Fruit fly (Drosophila melanogaster) whole organism, embryonic: ENCODE data around the gene CG34265.

Experiments used
- Blimp-1 ChIP-seq: fragments of 200-800 bp; sonication (Bioruptor generic); optimal IDR thresholded peaks from 3 replicates; lab custom pipeline; 2018; ENCODE audit warnings: missing biosample characterization, missing genetic modification characterization, mild to moderate bottlenecking, moderate library complexity, missing genetic modification reagents
- CG10274 ChIP-seq: fragments of 200-800 bp; sonication (Bioruptor generic); optimal IDR thresholded peaks from 3 replicates; lab custom pipeline; 2017; ENCODE audit warnings: missing biosample characterization, mild to moderate bottlenecking, missing genetic modification characterization
- CG10462 ChIP-seq: fragments of 200-800 bp; sonication (Bioruptor generic); optimal IDR thresholded peaks from 2 replicates; lab custom pipeline; 2016; ENCODE audit warnings: missing biosample characterization, missing genetic modification characterization
- CG11247 ChIP-seq: fragments of 200-800 bp; sonication (Bioruptor generic); IDR thresholded peaks from 2 replicates; pipeline ENCODE4 v1.3.6; 2022; ENCODE audit warnings: missing biosample characterization, missing genetic modification characterization
- CG11695 ChIP-seq: fragments of 200-800 bp; sonication (Bioruptor generic); IDR thresholded peaks from 3 replicates; pipeline ENCODE4 v1.3.6; 2022; ENCODE audit warnings: missing biosample characterization, missing genetic modification characterization
- CG12744 ChIP-seq: fragments of 200-800 bp; sonication (Bioruptor generic); optimal IDR thresholded peaks from 2 replicates; lab custom pipeline; 2016; ENCODE audit warnings: missing biosample characterization, missing genetic modification characterization
- CG13894 ChIP-seq: fragments of 200-800 bp; sonication (Bioruptor generic); optimal IDR thresholded peaks from 3 replicates; lab custom pipeline; 2018; ENCODE audit warnings: missing biosample characterization, mild to moderate bottlenecking, missing genetic modification characterization, moderate library complexity
- CG2116 ChIP-seq: fragments of 200-800 bp; sonication (Bioruptor generic); optimal IDR thresholded peaks from 3 replicates; lab custom pipeline; 2018; ENCODE audit warnings: missing biosample characterization, mild to moderate bottlenecking, missing genetic modification characterization
- CG2129 ChIP-seq: fragments of 200-800 bp; sonication (Bioruptor generic); IDR thresholded peaks from 2 replicates; pipeline ENCODE4 v1.3.6; 2022; ENCODE audit warnings: missing biosample characterization, missing genetic modification characterization; ENCODE audit not compliant: partially characterized antibody
- CG32772 ChIP-seq: fragments of 200-800 bp; sonication (Bioruptor generic); IDR thresholded peaks from 2 replicates; pipeline ENCODE4 v1.3.6; 2022; ENCODE audit warnings: missing biosample characterization, missing genetic modification characterization
- CG3847 ChIP-seq: fragments of 200-800 bp; sonication (Bioruptor generic); IDR thresholded peaks from 2 replicates; pipeline ENCODE4 v1.3.6; 2022; ENCODE audit warnings: missing biosample characterization, missing genetic modification characterization
- CG4328 ChIP-seq: fragments of 200-800 bp; sonication (Bioruptor generic); optimal IDR thresholded peaks from 3 replicates; lab custom pipeline; 2017; ENCODE audit warnings: missing biosample characterization, missing genetic modification reagents, missing genetic modification characterization
- CG4707 ChIP-seq: fragments of 200-800 bp; sonication (Bioruptor generic); optimal IDR thresholded peaks from 2 replicates; lab custom pipeline; 2018; ENCODE audit warnings: missing biosample characterization, mild to moderate bottlenecking, missing genetic modification characterization, moderate library complexity
- CG5180 ChIP-seq: fragments of 200-800 bp; sonication (Bioruptor generic); optimal IDR thresholded peaks from 3 replicates; lab custom pipeline; 2017; ENCODE audit warnings: missing biosample characterization, missing genetic modification characterization, mild to moderate bottlenecking, moderate library complexity, missing genetic modification reagents
- CG6272 ChIP-seq: fragments of 200-800 bp; sonication (Bioruptor generic); IDR thresholded peaks from 2 replicates; pipeline ENCODE4 v1.3.6; 2022; ENCODE audit warnings: missing biosample characterization, missing genetic modification characterization
- CG7271 ChIP-seq: fragments of 200-800 bp; sonication (Bioruptor generic); optimal IDR thresholded peaks from 2 replicates; lab custom pipeline; 2018; ENCODE audit warnings: missing biosample characterization, mild to moderate bottlenecking, missing genetic modification characterization, moderate library complexity
- CG7556 ChIP-seq: fragments of 200-800 bp; sonication (Bioruptor generic); optimal IDR thresholded peaks from 2 replicates; lab custom pipeline; 2017; ENCODE audit warnings: missing biosample characterization, mild to moderate bottlenecking, missing genetic modification characterization
- CG7987 ChIP-seq: fragments of 200-800 bp; sonication (Bioruptor generic); optimal IDR thresholded peaks from 2 replicates; lab custom pipeline; 2018; ENCODE audit warnings: missing biosample characterization, mild to moderate bottlenecking, missing genetic modification characterization, moderate library complexity
- CHES-1-like ChIP-seq: fragments of 200-800 bp; sonication (Bioruptor generic); optimal IDR thresholded peaks from 2 replicates; lab custom pipeline; 2016; ENCODE audit warnings: missing biosample characterization, missing genetic modification characterization
- D ChIP-seq, 2 experiments: fragments of 200-800 bp in 1 of 2; fragments of >200 bp in 1 of 2; sonication (Bioruptor generic) in 1 of 2; optimal IDR thresholded peaks; 2 replicates in 1 of 2; 3 replicates in 1 of 2; lab custom pipeline; 2017; ENCODE audit warnings: mild to moderate bottlenecking in 1 of 2, missing biosample characterization in 1 of 2, missing genetic modification characterization in 1 of 2, missing genetic modification reagents in 1 of 2
- Doc3 ChIP-seq: fragments of 200-800 bp; sonication (Bioruptor generic); IDR thresholded peaks from 3 replicates; pipeline ENCODE4 v1.3.6; 2022; ENCODE audit warnings: missing biosample characterization, missing genetic modification characterization; ENCODE audit not compliant: partially characterized antibody
- HLH3B ChIP-seq: fragments of 200-800 bp; sonication (Bioruptor generic); IDR thresholded peaks from 2 replicates; pipeline ENCODE4 v1.3.6; 2022; ENCODE audit warnings: missing biosample characterization, missing genetic modification characterization
- Lim3 ChIP-seq: fragments of 200-800 bp; sonication (Bioruptor generic); IDR thresholded peaks from 2 replicates; pipeline ENCODE4 v1.3.6; 2022; ENCODE audit warnings: missing biosample characterization, missing genetic modification characterization
- Lpt ChIP-seq: fragments of >200 bp; optimal IDR thresholded peaks from 2 replicates; lab custom pipeline; 2018; ENCODE audit warnings: missing biosample characterization, missing genetic modification characterization
- MESR4 ChIP-seq: fragments of 200-800 bp; sonication (Bioruptor generic); optimal IDR thresholded peaks from 2 replicates; lab custom pipeline; 2018; ENCODE audit warnings: missing biosample characterization, mild to moderate bottlenecking, missing genetic modification characterization, moderate library complexity
- Med ChIP-seq: fragments of 200-800 bp; sonication (Bioruptor generic); peaks from one replicate; lab custom pipeline; 2016; ENCODE audit warnings: missing biosample characterization, missing genetic modification characterization, mild to moderate bottlenecking, inconsistent platforms, moderate library complexity
- Nf-YA ChIP-seq: fragments of 200-800 bp; sonication (Bioruptor generic); IDR thresholded peaks from 2 replicates; pipeline ENCODE4 v1.3.6; 2022; ENCODE audit warnings: missing biosample characterization, missing genetic modification characterization
- Nf-YB ChIP-seq: fragments of 200-800 bp; sonication (Bioruptor generic); optimal IDR thresholded peaks from 3 replicates; lab custom pipeline; 2019; ENCODE audit warnings: missing biosample characterization, mild to moderate bottlenecking, missing genetic modification characterization, moderate library complexity
- Oli ChIP-seq: fragments of 200-800 bp; sonication (Bioruptor generic); optimal IDR thresholded peaks from 2 replicates; lab custom pipeline; 2018; ENCODE audit warnings: missing biosample characterization, mild to moderate bottlenecking, missing genetic modification characterization, moderate library complexity
- Sin3A ChIP-seq: fragments of >200 bp; optimal IDR thresholded peaks from 2 replicates; lab custom pipeline; 2018
- Spps ChIP-seq: fragments of 200-800 bp; sonication (Bioruptor generic); optimal IDR thresholded peaks from 2 replicates; lab custom pipeline; 2018; ENCODE audit warnings: missing biosample characterization, mild to moderate bottlenecking, missing genetic modification characterization
- Xbp1 ChIP-seq: fragments of 200-800 bp; sonication (Bioruptor generic); optimal IDR thresholded peaks from 3 replicates; lab custom pipeline; 2016; ENCODE audit warnings: missing biosample characterization, mild to moderate bottlenecking, missing genetic modification characterization
- ac ChIP-seq: fragments of 200-800 bp; sonication (Bioruptor generic); optimal IDR thresholded peaks from 3 replicates; lab custom pipeline; 2017; ENCODE audit warnings: missing biosample characterization, mild to moderate bottlenecking, missing genetic modification characterization
- caup ChIP-seq: fragments of 200-800 bp; sonication (Bioruptor generic); optimal IDR thresholded peaks from 3 replicates; lab custom pipeline; 2017; ENCODE audit warnings: missing biosample characterization, mild to moderate bottlenecking, missing genetic modification characterization, moderate library complexity; ENCODE audit not compliant: severe bottlenecking
- emc ChIP-seq: fragments of 200-800 bp; sonication (Bioruptor generic); optimal IDR thresholded peaks from 2 replicates; lab custom pipeline; 2016; ENCODE audit warnings: missing biosample characterization, missing genetic modification characterization
- eyg ChIP-seq: fragments of 200-800 bp; sonication (Bioruptor generic); optimal IDR thresholded peaks from 3 replicates; lab custom pipeline; 2016; ENCODE audit warnings: missing biosample characterization, missing genetic modification characterization
- gce ChIP-seq: fragments of 200-800 bp; sonication (Bioruptor generic); IDR thresholded peaks from 3 replicates; pipeline ENCODE4 v1.3.6; 2022; ENCODE audit warnings: missing biosample characterization, missing genetic modification characterization
- gsb ChIP-seq: fragments of 200-800 bp; sonication (Bioruptor generic); IDR thresholded peaks from 2 replicates; pipeline ENCODE4 v1.3.6; 2022; ENCODE audit warnings: missing biosample characterization, missing genetic modification characterization
- h ChIP-seq: fragments of >200 bp; optimal IDR thresholded peaks from 2 replicates; lab custom pipeline; 2017
- hbn ChIP-seq: fragments of 200-800 bp; sonication (Bioruptor generic); IDR thresholded peaks from 2 replicates; pipeline ENCODE4 v1.3.6; 2022; ENCODE audit warnings: missing biosample characterization, missing genetic modification characterization; ENCODE audit not compliant: partially characterized antibody
- kni ChIP-seq: fragments of 200-800 bp; sonication (Bioruptor generic); optimal IDR thresholded peaks from 3 replicates; lab custom pipeline; 2017; ENCODE audit warnings: mild to moderate bottlenecking, missing biosample characterization, missing genetic modification reagents, missing genetic modification characterization
- knrl ChIP-seq: fragments of 200-800 bp; sonication (Bioruptor generic); IDR thresholded peaks from 3 replicates; pipeline ENCODE4 v1.3.6; 2022; ENCODE audit warnings: missing biosample characterization, missing genetic modification characterization; ENCODE audit not compliant: partially characterized antibody
- lmd ChIP-seq: fragments of 200-800 bp; sonication (Bioruptor generic); IDR thresholded peaks from 2 replicates; pipeline ENCODE4 v1.3.6; 2022; ENCODE audit warnings: missing biosample characterization, missing genetic modification characterization
- mam ChIP-seq: fragments of 200-800 bp; sonication (Bioruptor generic); optimal IDR thresholded peaks from 3 replicates; lab custom pipeline; 2016; ENCODE audit warnings: missing biosample characterization, missing genetic modification characterization
- nerfin-1 ChIP-seq: fragments of 200-800 bp; sonication (Bioruptor generic); optimal IDR thresholded peaks from 3 replicates; lab custom pipeline; 2019; ENCODE audit warnings: missing biosample characterization, mild to moderate bottlenecking, missing genetic modification characterization, moderate library complexity
- pita ChIP-seq: fragments of 200-800 bp; sonication (Bioruptor generic); optimal IDR thresholded peaks from 2 replicates; lab custom pipeline; 2017; ENCODE audit warnings: missing biosample characterization, mild to moderate bottlenecking, missing genetic modification characterization
- sc ChIP-seq, 3 experiments: fragments of >200 bp in 2 of 3; fragments of 200-800 bp in 1 of 3; sonication (Bioruptor generic) in 1 of 3; optimal IDR thresholded peaks; 2 replicates in 2 of 3; 3 replicates in 1 of 3; lab custom pipeline; 2017; ENCODE audit warnings: mild to moderate bottlenecking in 1 of 3, missing biosample characterization in 1 of 3, missing genetic modification characterization in 1 of 3, missing genetic modification reagents in 1 of 3
- sisA ChIP-seq: fragments of 200-800 bp; sonication (Bioruptor generic); IDR thresholded peaks from 2 replicates; pipeline ENCODE4 v1.3.6; 2022; ENCODE audit warnings: missing biosample characterization, missing genetic modification characterization
- unpg ChIP-seq: fragments of 200-800 bp; sonication (Bioruptor generic); optimal IDR thresholded peaks from 3 replicates; lab custom pipeline; 2018; ENCODE audit warnings: missing biosample characterization, mild to moderate bottlenecking, missing genetic modification characterization, moderate library complexity

CG34265 gene

dm6 chr3L:3240597-3241367 lies 27.5 kb upstream of the CG34265 start (continued):
- no peak for TF ChIP-seq gce
- no peak for TF ChIP-seq kni (GFP tag; lab: Kevin White, UChicago)
- TF ChIP-seq CG11247 (GFP tag; lab: Robert Waterston, UW) = no peak
- TF ChIP-seq CG11695 (GFP tag; lab: Robert Waterston, UW) = no peak
- no peak for TF ChIP-seq mam (GFP tag; lab: Kevin White, UChicago)
- TF ChIP-seq CG32772 = no peak
- TF ChIP-seq HLH3B (GFP tag; lab: Robert Waterston, UW) = no peak
- TF ChIP-seq D (optimal IDR thresholded peaks at IDR 0.05; lab: Kevin White, UChicago) = no peak
- no peak for TF ChIP-seq D (GFP tag; optimal IDR thresholded peaks at IDR 0.05; lab: Kevin White, UChicago)
- no peak for TF ChIP-seq CG10274
- no peak for TF ChIP-seq h (lab: Kevin White, UChicago)
- TF ChIP-seq Oli (tag; lab: Kevin White, UChicago) = peak; percentile 51
- no peak for TF ChIP-seq Lpt (GFP tag; lab: Kevin White, UChicago)
- no peak for TF ChIP-seq MESR4 (GFP tag; lab: Kevin White, UChicago)
- peak; percentile 56 for TF ChIP-seq Med (GFP tag; lab: Kevin White, UChicago)
- TF ChIP-seq sisA = no peak
- TF ChIP-seq CG4328 (GFP tag; lab: Kevin White, UChicago) = no peak
- TF ChIP-seq caup = no peak
- no peak for TF ChIP-seq eyg (GFP tag; lab: Kevin White, UChicago)
- TF ChIP-seq CG7271 (tag; lab: Kevin White, UChicago) = no peak
- TF ChIP-seq knrl = no peak
- TF ChIP-seq CHES-1-like (GFP tag; lab: Kevin White, UChicago) = no peak
- no peak for TF ChIP-seq Doc3 (GFP tag; lab: Robert Waterston, UW)
- no peak for TF ChIP-seq ac (GFP tag; lab: Kevin White, UChicago)
- peak; percentile 15 for TF ChIP-seq Blimp-1 (GFP tag; lab: Kevin White, UChicago)
- TF ChIP-seq pita (GFP tag; lab: Kevin White, UChicago) = no peak
- TF ChIP-seq CG12744 (GFP tag; lab: Kevin White, UChicago) = no peak
- TF ChIP-seq Nf-YB (GFP tag; lab: Kevin White, UChicago) = peak; percentile 24
- no peak for TF ChIP-seq Lim3 (GFP tag; lab: Robert Waterston, UW)
- no peak for TF ChIP-seq CG13894
- no peak for TF ChIP-seq Sin3A (lab: Kevin White, UChicago)
- no peak for TF ChIP-seq CG2129
- no peak for TF ChIP-seq lmd (GFP tag; lab: Robert Waterston, UW)
- TF ChIP-seq CG10462 = no peak
- peak; percentile 12 for TF ChIP-seq Xbp1 (GFP tag; lab: Kevin White, UChicago)
- no peak for TF ChIP-seq CG2116 (GFP tag; lab: Kevin White, UChicago)
- TF ChIP-seq Nf-YA (GFP tag; lab: Robert Waterston, UW) = no peak
- TF ChIP-seq gsb = no peak
- TF ChIP-seq CG7987 (GFP tag; lab: Kevin White, UChicago) = no peak
- TF ChIP-seq CG7556 (GFP tag; lab: Kevin White, UChicago) = no peak
- TF ChIP-seq hbn (GFP tag; lab: Robert Waterston, UW) = no peak
- TF ChIP-seq emc = no peak
- no peak for TF ChIP-seq CG3847 (GFP tag; lab: Robert Waterston, UW)
- TF ChIP-seq nerfin-1 (tag; lab: Kevin White, UChicago) = no peak
- TF ChIP-seq unpg = peak; percentile 18
- TF ChIP-seq CG4707 = no peak
- no peak for TF ChIP-seq Spps
- no peak for TF ChIP-seq sc (optimal IDR thresholded peaks at IDR 0.05; lab: Kevin White, UChicago)
- peak; percentile 4 for TF ChIP-seq sc (GFP tag; optimal IDR thresholded peaks at IDR 0.05; lab: Kevin White, UChicago)
- no peak for TF ChIP-seq CG6272 (GFP tag; lab: Robert Waterston, UW)
- TF ChIP-seq CG5180 (GFP tag; lab: Kevin White, UChicago) = no peak
